Fruit fly (Drosophila melanogaster) S2 (cell line): Measurements from ENCODE around the gene nht.

Source experiments
- CG8478 ChIP-seq: fragments of >200 bp; optimal IDR thresholded peaks from 2 replicates; lab custom pipeline; 2018
- CTCF ChIP-seq, 2 experiments: fragments of >200 bp; optimal IDR thresholded peaks; 2 replicates each; lab custom pipeline; 2018

DNA sequence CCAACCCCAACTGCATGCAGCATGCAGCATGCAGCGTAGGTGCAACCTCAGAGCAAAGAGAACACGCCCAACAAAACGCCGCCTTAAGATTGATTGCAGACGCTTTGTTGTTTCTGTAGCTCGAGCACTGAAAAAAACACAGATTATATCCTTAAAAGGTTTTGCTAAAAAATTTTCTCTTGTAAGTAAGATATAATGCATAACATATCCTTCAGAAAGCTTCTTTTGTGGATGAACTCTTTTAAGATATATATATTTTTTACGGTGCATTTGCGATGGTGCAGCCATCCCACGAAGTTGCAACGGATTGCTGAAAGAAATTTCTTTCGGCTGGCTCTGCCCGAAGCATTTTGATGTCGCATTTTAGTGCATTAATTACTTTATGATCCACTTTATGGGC lies 42.9 kb downstream of the nht start:
- TF ChIP-seq CG8478 (lab: Kevin White, UChicago), result no peak
- no peak for TF ChIP-seq CTCF (optimal IDR thresholded peaks at IDR 0.05; lab: Kevin White, UChicago)
